Worm (Caenorhabditis elegans) whole organism, L4 larva: ENCODE data around the gene trpp-5.

Experiments
- ama-1 ChIP-seq: fragments of 150-350 bp; optimal IDR thresholded peaks from 2 replicates; lab custom pipeline; 2014; ENCODE audit warnings: inconsistent platforms, mixed read lengths
- arid-1 ChIP-seq: fragments of 200-800 bp; sonication (Bioruptor generic); conservative IDR thresholded peaks from 2 replicates; pipeline ENCODE4 v1.3.6; 2022; ENCODE audit warnings: missing genetic modification reagents, missing genetic modification characterization, missing compliant biosample characterization
- dve-1 ChIP-seq: sonication (generic microtip); optimal IDR thresholded peaks from 2 replicates; lab custom pipeline; 2017; ENCODE audit warnings: antibody characterized with exemption, mild to moderate bottlenecking, missing genetic modification characterization, missing compliant biosample characterization; ENCODE audit not compliant: insufficient read depth
- jun-1 ChIP-seq: fragments of 150-350 bp; optimal IDR thresholded peaks from 2 replicates; lab custom pipeline; 2014; ENCODE audit warnings: missing biosample characterization, missing genetic modification reagents, missing genetic modification characterization
- lin-39 ChIP-seq: fragments of 150-350 bp; optimal IDR thresholded peaks from 2 replicates; lab custom pipeline; 2014; ENCODE audit warnings: missing biosample characterization, missing genetic modification reagents, missing genetic modification characterization
- mdl-1 ChIP-seq, 2 experiments: fragments of 150-350 bp in 1 of 2; sonication (generic microtip) in 1 of 2; optimal IDR thresholded peaks; 2 replicates each; lab custom pipeline; 2014 to 2017; ENCODE audit warnings: missing biosample characterization in 2 of 2, missing genetic modification characterization in 2 of 2
- mxl-3 ChIP-seq: fragments of 200-800 bp; sonication (Bioruptor generic); optimal IDR thresholded peaks from 2 replicates; lab custom pipeline; 2018; ENCODE audit warnings: mild to moderate bottlenecking, missing genetic modification characterization, missing compliant biosample characterization
- nhr-11 ChIP-seq: fragments of 150-350 bp; optimal IDR thresholded peaks from 2 replicates; lab custom pipeline; 2014; ENCODE audit warnings: missing biosample characterization, missing genetic modification characterization
- pha-4 ChIP-seq, 2 experiments: fragments of 150-350 bp in 1 of 2; fragments of 200-800 bp in 1 of 2; sonication (Bioruptor generic) in 1 of 2; IDR thresholded peaks in 1 of 2; optimal IDR thresholded peaks in 1 of 2; 2 replicates each; pipeline versions ENCODE4 v1.3.6 to Lab custom; 2014 to 2022; ENCODE audit warnings: missing genetic modification characterization in 2 of 2, missing genetic modification reagents in 2 of 2, missing biosample characterization in 1 of 2, missing compliant biosample characterization in 1 of 2
- snpc-4 ChIP-seq: fragments of 150-350 bp; optimal IDR thresholded peaks from 2 replicates; lab custom pipeline; 2014; ENCODE audit warnings: missing biosample characterization, missing genetic modification characterization
- unc-130 ChIP-seq: sonication (generic microtip); optimal IDR thresholded peaks from 2 replicates; lab custom pipeline; 2016; ENCODE audit warnings: missing genetic modification reagents, missing genetic modification characterization, missing compliant biosample characterization
- unc-39 ChIP-seq: sonication (generic microtip); optimal IDR thresholded peaks from 2 replicates; lab custom pipeline; 2017; ENCODE audit warnings: missing biosample characterization, missing genetic modification characterization

DNA sequence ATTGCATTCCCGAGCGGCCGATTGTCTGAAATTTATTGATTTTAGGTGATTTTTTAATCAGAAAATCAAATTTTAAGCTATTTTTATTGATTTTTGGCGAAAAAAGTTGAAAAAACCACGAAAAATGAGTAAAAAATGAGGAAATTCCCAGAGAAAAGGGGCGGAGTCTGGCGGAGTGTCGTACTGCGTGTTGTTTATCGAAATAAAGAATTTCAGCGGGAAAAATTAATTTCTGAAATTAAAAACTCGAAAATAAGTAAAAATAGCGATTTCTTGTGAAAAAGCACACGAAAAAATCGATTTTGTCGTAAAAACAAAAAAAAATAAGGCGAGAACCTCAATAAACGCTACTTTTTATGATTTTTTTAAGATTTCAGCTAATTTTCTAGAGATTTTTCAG, 17.3 kb downstream of the trpp-5 start, which contains the start of gene Y57A10A.13:
- no peak for TF ChIP-seq jun-1
- TF ChIP-seq pha-4 (GFP tag; IDR thresholded peaks at IDR 0.05; lab: Robert Waterston, UW): no peak
- TF ChIP-seq pha-4 (tag; optimal IDR thresholded peaks at IDR 0.05; lab: Kevin White, UChicago): no peak
- TF ChIP-seq mxl-3 (GFP tag; lab: Kevin White, UChicago): no peak
- TF ChIP-seq arid-1: no peak
- no peak for TF ChIP-seq nhr-11
- no peak for TF ChIP-seq mdl-1 (tag; optimal IDR thresholded peaks at IDR 0.05; lab: Kevin White, UChicago)
- TF ChIP-seq dve-1: no peak
- no peak for TF ChIP-seq unc-130 (GFP tag; lab: Kevin White, UChicago)
- no peak for TF ChIP-seq lin-39 (tag; lab: Kevin White, UChicago)
- TF ChIP-seq unc-39: no peak
- TF ChIP-seq snpc-4 (tag; lab: Kevin White, UChicago): no peak
- TF ChIP-seq ama-1 (lab: Kevin White, UChicago): no peak
